Fruit fly (Drosophila melanogaster) whole organism, embryonic: ENCODE data around the gene CG14282.

Experiments used
- CG7928 ChIP-seq: fragments of 200-800 bp; sonication (Bioruptor generic); optimal IDR thresholded peaks from 2 replicates; lab custom pipeline; 2017; ENCODE audit warnings: missing biosample characterization, mild to moderate bottlenecking, missing genetic modification characterization
- CrebB ChIP-seq: fragments of 200-800 bp; sonication (Bioruptor generic); optimal IDR thresholded peaks from 3 replicates; lab custom pipeline; 2018; ENCODE audit warnings: missing biosample characterization, mild to moderate bottlenecking, missing genetic modification characterization
- Nf-YB ChIP-seq: fragments of 200-800 bp; sonication (Bioruptor generic); optimal IDR thresholded peaks from 3 replicates; lab custom pipeline; 2019; ENCODE audit warnings: missing biosample characterization, mild to moderate bottlenecking, missing genetic modification characterization, moderate library complexity
- ase ChIP-seq: fragments of 200-800 bp; sonication (Bioruptor generic); IDR thresholded peaks from 3 replicates; pipeline ENCODE4 v1.3.6; 2022; ENCODE audit warnings: missing biosample characterization, missing genetic modification characterization
- danr ChIP-seq: fragments of 200-800 bp; sonication (Bioruptor generic); IDR thresholded peaks from 2 replicates; pipeline ENCODE4 v1.3.6; 2022; ENCODE audit warnings: missing biosample characterization, missing genetic modification characterization
- sc ChIP-seq, 3 experiments: fragments of >200 bp in 2 of 3; fragments of 200-800 bp in 1 of 3; sonication (Bioruptor generic) in 1 of 3; optimal IDR thresholded peaks; 2 replicates in 2 of 3; 3 replicates in 1 of 3; lab custom pipeline; 2017; ENCODE audit warnings: mild to moderate bottlenecking in 1 of 3, missing biosample characterization in 1 of 3, missing genetic modification characterization in 1 of 3, missing genetic modification reagents in 1 of 3

dm6 chr3R:19159778-19160177 lies 17.0 kb upstream of the CG14282 start, which contains the start of gene CG11779:
- TF ChIP-seq CrebB (tag; lab: Kevin White, UChicago) (no peak), ase (no peak), Nf-YB (no peak), sc (optimal IDR thresholded peaks at IDR 0.05; lab: Kevin White, UChicago) (no peak), sc (GFP tag; optimal IDR thresholded peaks at IDR 0.05; lab: Kevin White, UChicago) (no peak), CG7928 (GFP tag; lab: Kevin White, UChicago) (no peak), danr (no peak)
